Fruit fly (Drosophila melanogaster): ENCODE data around the gene HemK2.

dm6 chr2L:2782790-2783189 lies 23.3 kb upstream of the HemK2 start:
- no peak for TF ChIP-seq Eip93F (GFP tag; optimal IDR thresholded peaks at IDR 0.05)
- no peak for TF ChIP-seq Sox102F (GFP tag; optimal IDR thresholded peaks at IDR 0.05)

All from whole organism, prepupa.